Fruit fly (Drosophila melanogaster) whole organism, embryonic: ENCODE data around the gene CG10470.

Source experiments
- CG12299 ChIP-seq: fragments of 200-800 bp; sonication (Bioruptor generic); optimal IDR thresholded peaks from 2 replicates; lab custom pipeline; 2018; ENCODE audit warnings: missing biosample characterization, mild to moderate bottlenecking, missing genetic modification characterization
- CG1233 ChIP-seq: fragments of 200-800 bp; sonication (Bioruptor generic); optimal IDR thresholded peaks from 4 replicates; lab custom pipeline; 2018; ENCODE audit warnings: missing biosample characterization, mild to moderate bottlenecking, missing genetic modification characterization
- CG14860 ChIP-seq: fragments of 200-800 bp; sonication (Bioruptor generic); IDR thresholded peaks from 3 replicates; pipeline ENCODE4 v1.3.6; 2022; ENCODE audit warnings: missing biosample characterization, missing genetic modification characterization; ENCODE audit not compliant: partially characterized antibody
- CG15011 ChIP-seq: fragments of 200-800 bp; sonication (Bioruptor generic); optimal IDR thresholded peaks from 3 replicates; lab custom pipeline; 2018; ENCODE audit warnings: missing biosample characterization, mild to moderate bottlenecking, missing genetic modification characterization
- CG15073 ChIP-seq: fragments of 200-800 bp; sonication (Bioruptor generic); optimal IDR thresholded peaks from 2 replicates; lab custom pipeline; 2016; ENCODE audit warnings: missing biosample characterization, missing genetic modification characterization
- CG15479 ChIP-seq: fragments of 200-800 bp; sonication (Bioruptor generic); optimal IDR thresholded peaks from 3 replicates; lab custom pipeline; 2019; ENCODE audit warnings: missing biosample characterization, mild to moderate bottlenecking, missing genetic modification characterization, moderate library complexity
- CG16863 ChIP-seq: fragments of 200-800 bp; sonication (Bioruptor generic); optimal IDR thresholded peaks from 3 replicates; lab custom pipeline; 2016; ENCODE audit warnings: missing biosample characterization, missing genetic modification characterization
- CG17186 ChIP-seq: fragments of 200-800 bp; sonication (Bioruptor generic); optimal IDR thresholded peaks from 3 replicates; lab custom pipeline; 2017; ENCODE audit warnings: missing biosample characterization, missing genetic modification reagents, missing genetic modification characterization
- CG17385 ChIP-seq: fragments of 200-800 bp; sonication (Bioruptor generic); optimal IDR thresholded peaks from 3 replicates; lab custom pipeline; 2018; ENCODE audit warnings: missing biosample characterization, mild to moderate bottlenecking, missing genetic modification characterization
- CG17912 ChIP-seq: fragments of 200-800 bp; sonication (Bioruptor generic); optimal IDR thresholded peaks from 2 replicates; lab custom pipeline; 2018; ENCODE audit warnings: missing biosample characterization, mild to moderate bottlenecking, missing genetic modification characterization
- CG18011 ChIP-seq: fragments of 200-800 bp; sonication (Bioruptor generic); optimal IDR thresholded peaks from 2 replicates; lab custom pipeline; 2017; ENCODE audit warnings: missing biosample characterization, missing genetic modification characterization, mild to moderate bottlenecking, moderate library complexity, missing genotype
- CG18619 ChIP-seq: fragments of 200-800 bp; sonication (Bioruptor generic); optimal IDR thresholded peaks from 3 replicates; lab custom pipeline; 2017; ENCODE audit warnings: missing biosample characterization, mild to moderate bottlenecking, missing genetic modification characterization
- CG2116 ChIP-seq: fragments of 200-800 bp; sonication (Bioruptor generic); optimal IDR thresholded peaks from 3 replicates; lab custom pipeline; 2018; ENCODE audit warnings: missing biosample characterization, mild to moderate bottlenecking, missing genetic modification characterization
- CG2129 ChIP-seq: fragments of 200-800 bp; sonication (Bioruptor generic); IDR thresholded peaks from 2 replicates; pipeline ENCODE4 v1.3.6; 2022; ENCODE audit warnings: missing biosample characterization, missing genetic modification characterization; ENCODE audit not compliant: partially characterized antibody
- CG2199 ChIP-seq: fragments of 200-800 bp; sonication (Bioruptor generic); IDR thresholded peaks from 3 replicates; pipeline ENCODE4 v1.3.6; 2022; ENCODE audit warnings: missing biosample characterization, missing genetic modification characterization
- CG3838 ChIP-seq: fragments of 200-800 bp; sonication (Bioruptor generic); optimal IDR thresholded peaks from 3 replicates; lab custom pipeline; 2016; ENCODE audit warnings: missing biosample characterization, missing genetic modification characterization
- CG42726 ChIP-seq: fragments of 200-800 bp; sonication (Bioruptor generic); IDR thresholded peaks from 2 replicates; pipeline ENCODE4 v1.3.6; 2022; ENCODE audit warnings: missing biosample characterization, missing genetic modification characterization; ENCODE audit not compliant: partially characterized antibody
- CG4360 ChIP-seq: fragments of 200-800 bp; sonication (Bioruptor generic); IDR thresholded peaks from 2 replicates; pipeline ENCODE4 v1.3.6; 2022; ENCODE audit warnings: missing biosample characterization, missing genetic modification characterization
- CG5245 ChIP-seq: fragments of 200-800 bp; sonication (Bioruptor generic); optimal IDR thresholded peaks from 3 replicates; lab custom pipeline; 2016; ENCODE audit warnings: missing biosample characterization, missing genetic modification characterization
- CG6791 ChIP-seq: fragments of 200-800 bp; sonication (Bioruptor generic); IDR thresholded peaks from 3 replicates; pipeline ENCODE4 v1.3.6; 2022; ENCODE audit warnings: missing biosample characterization, missing genetic modification characterization; ENCODE audit not compliant: partially characterized antibody
- Dip3 ChIP-seq: fragments of 200-800 bp; sonication (Bioruptor generic); optimal IDR thresholded peaks from 3 replicates; lab custom pipeline; 2016; ENCODE audit warnings: missing biosample characterization, missing genetic modification characterization
- Doc3 ChIP-seq: fragments of 200-800 bp; sonication (Bioruptor generic); IDR thresholded peaks from 3 replicates; pipeline ENCODE4 v1.3.6; 2022; ENCODE audit warnings: missing biosample characterization, missing genetic modification characterization; ENCODE audit not compliant: partially characterized antibody
- Meics ChIP-seq: fragments of 200-800 bp; sonication (Bioruptor generic); optimal IDR thresholded peaks from 2 replicates; lab custom pipeline; 2017; ENCODE audit warnings: missing biosample characterization, mild to moderate bottlenecking, missing genetic modification characterization
- Mes4 ChIP-seq: fragments of 200-800 bp; sonication (Bioruptor generic); optimal IDR thresholded peaks from 2 replicates; lab custom pipeline; 2016; ENCODE audit warnings: missing biosample characterization, missing genetic modification characterization
- NC2β ChIP-seq: fragments of 200-800 bp; sonication (Bioruptor generic); optimal IDR thresholded peaks from 2 replicates; lab custom pipeline; 2016; ENCODE audit warnings: missing biosample characterization, missing genetic modification characterization
- Rfx ChIP-seq: fragments of 200-800 bp; sonication (Bioruptor generic); IDR thresholded peaks from 2 replicates; pipeline ENCODE4 v1.3.6; 2022; ENCODE audit warnings: missing biosample characterization, missing genetic modification characterization
- Side ChIP-seq: fragments of 200-800 bp; sonication (Bioruptor generic); optimal IDR thresholded peaks from 2 replicates; lab custom pipeline; 2016; ENCODE audit warnings: missing biosample characterization, missing genetic modification characterization
- Stat92E ChIP-seq, 3 experiments: fragments of >200 bp in 2 of 3; fragments of 200-800 bp in 1 of 3; sonication (Bioruptor generic) in 1 of 3; optimal IDR thresholded peaks; 2 replicates each; lab custom pipeline; 2017 to 2019; ENCODE audit warnings: missing biosample characterization in 3 of 3, missing genetic modification characterization in 3 of 3, mild to moderate bottlenecking in 1 of 3, moderate library complexity in 1 of 3
- chif ChIP-seq, 2 experiments: fragments of 200-800 bp; sonication (Bioruptor generic); optimal IDR thresholded peaks; 3 replicates each; lab custom pipeline; 2016; ENCODE audit warnings: missing biosample characterization in 2 of 2, missing genetic modification characterization in 2 of 2
- crp ChIP-seq, 2 experiments: fragments of 200-800 bp; sonication (Bioruptor generic); optimal IDR thresholded peaks; 2 replicates in 1 of 2; 3 replicates in 1 of 2; lab custom pipeline; 2017; ENCODE audit warnings: missing biosample characterization in 2 of 2, missing genetic modification characterization in 2 of 2, mild to moderate bottlenecking in 1 of 2, moderate library complexity in 1 of 2
- dysf ChIP-seq: fragments of 200-800 bp; sonication (Bioruptor generic); IDR thresholded peaks from 3 replicates; pipeline ENCODE4 v1.3.6; 2022; ENCODE audit warnings: missing biosample characterization, missing genetic modification characterization
- esg ChIP-seq: fragments of 200-800 bp; sonication (Bioruptor generic); conservative IDR thresholded peaks from 2 replicates; pipeline ENCODE4 v1.3.6; 2022; ENCODE audit warnings: missing biosample characterization, missing genetic modification characterization
- fd64A ChIP-seq: fragments of 200-800 bp; sonication (Bioruptor generic); optimal IDR thresholded peaks from 3 replicates; lab custom pipeline; 2018; ENCODE audit warnings: missing biosample characterization, mild to moderate bottlenecking, missing genetic modification characterization
- hb ChIP-seq: fragments of 200-800 bp; sonication (Bioruptor generic); IDR thresholded peaks from 3 replicates; pipeline ENCODE4 v1.3.6; 2022; ENCODE audit warnings: missing biosample characterization, missing genetic modification characterization; ENCODE audit not compliant: partially characterized antibody
- hbn ChIP-seq: fragments of 200-800 bp; sonication (Bioruptor generic); IDR thresholded peaks from 2 replicates; pipeline ENCODE4 v1.3.6; 2022; ENCODE audit warnings: missing biosample characterization, missing genetic modification characterization; ENCODE audit not compliant: partially characterized antibody
- hth ChIP-seq: fragments of >200 bp; optimal IDR thresholded peaks from 2 replicates; lab custom pipeline; 2017; ENCODE audit warnings: inconsistent platforms
- inv ChIP-seq: fragments of 200-800 bp; sonication (Bioruptor generic); IDR thresholded peaks from 2 replicates; pipeline ENCODE4 v1.3.6; 2022; ENCODE audit warnings: missing biosample characterization, missing genetic modification characterization; ENCODE audit not compliant: partially characterized antibody
- jing ChIP-seq: fragments of 200-800 bp; sonication (Bioruptor generic); optimal IDR thresholded peaks from 2 replicates; lab custom pipeline; 2018; ENCODE audit warnings: missing biosample characterization, mild to moderate bottlenecking, missing genetic modification characterization
- klu ChIP-seq: fragments of 200-800 bp; sonication (Bioruptor generic); IDR thresholded peaks from 2 replicates; pipeline ENCODE4 v1.3.6; 2022; ENCODE audit warnings: missing biosample characterization, missing genetic modification characterization
- lab ChIP-seq: fragments of 200-800 bp; sonication (Bioruptor generic); optimal IDR thresholded peaks from 3 replicates; lab custom pipeline; 2017; ENCODE audit warnings: missing biosample characterization, missing genetic modification characterization, mild to moderate bottlenecking, moderate library complexity, missing genetic modification reagents
- lilli ChIP-seq: fragments of 200-800 bp; sonication (Bioruptor generic); optimal IDR thresholded peaks from 3 replicates; lab custom pipeline; 2016; ENCODE audit warnings: missing biosample characterization, missing genetic modification characterization
- nerfin-1 ChIP-seq: fragments of 200-800 bp; sonication (Bioruptor generic); optimal IDR thresholded peaks from 3 replicates; lab custom pipeline; 2019; ENCODE audit warnings: missing biosample characterization, mild to moderate bottlenecking, missing genetic modification characterization, moderate library complexity
- nmo ChIP-seq: fragments of 200-800 bp; sonication (Bioruptor generic); optimal IDR thresholded peaks from 2 replicates; lab custom pipeline; 2018; ENCODE audit warnings: missing biosample characterization, mild to moderate bottlenecking, missing genetic modification characterization, moderate library complexity
- odd ChIP-seq: fragments of 200-800 bp; sonication (Bioruptor generic); optimal IDR thresholded peaks from 2 replicates; lab custom pipeline; 2017; ENCODE audit warnings: missing biosample characterization, mild to moderate bottlenecking, missing genetic modification characterization
- phol ChIP-seq: fragments of 200-800 bp; sonication (Bioruptor generic); optimal IDR thresholded peaks from 3 replicates; lab custom pipeline; 2018; ENCODE audit warnings: missing biosample characterization, mild to moderate bottlenecking, missing genetic modification characterization, moderate library complexity
- repo ChIP-seq: fragments of 200-800 bp; sonication (Bioruptor generic); optimal IDR thresholded peaks from 2 replicates; lab custom pipeline; 2016; ENCODE audit warnings: missing biosample characterization, missing genetic modification characterization
- sc ChIP-seq, 3 experiments: fragments of >200 bp in 2 of 3; fragments of 200-800 bp in 1 of 3; sonication (Bioruptor generic) in 1 of 3; optimal IDR thresholded peaks; 2 replicates in 2 of 3; 3 replicates in 1 of 3; lab custom pipeline; 2017; ENCODE audit warnings: mild to moderate bottlenecking in 1 of 3, missing biosample characterization in 1 of 3, missing genetic modification characterization in 1 of 3, missing genetic modification reagents in 1 of 3
- sens ChIP-seq: fragments of 200-800 bp; sonication (Bioruptor generic); peaks from one replicate; lab custom pipeline; 2016; ENCODE audit warnings: missing biosample characterization, missing genetic modification characterization
- sim ChIP-seq: fragments of 200-800 bp; sonication (Bioruptor generic); IDR thresholded peaks from 2 replicates; pipeline ENCODE4 v1.3.6; 2022; ENCODE audit warnings: missing biosample characterization, missing genetic modification characterization

Gene CG10470

dm6 chr2L:19033288-19033687, 15.6 kb upstream of the CG10470 start, which contains the start of gene hook (continued):
- TF ChIP-seq CG16863 (GFP tag; lab: Kevin White, UChicago), result no peak
- TF ChIP-seq Dip3 (GFP tag; lab: Kevin White, UChicago), result no peak
- peak; percentile 60 for TF ChIP-seq CG2116 (GFP tag; lab: Kevin White, UChicago)
- no peak for TF ChIP-seq CG15011 (GFP tag; lab: Kevin White, UChicago)
- TF ChIP-seq CG1233 (GFP tag; lab: Kevin White, UChicago), result no peak
- peak; percentile 6 for TF ChIP-seq CG17385 (GFP tag; lab: Kevin White, UChicago)
- peak; percentile 2 for TF ChIP-seq phol
- TF ChIP-seq lilli (GFP tag; lab: Kevin White, UChicago), result no peak
- peak; percentile 63 for TF ChIP-seq CG14860 (GFP tag; lab: Robert Waterston, UW)
- no peak for TF ChIP-seq klu (GFP tag; lab: Robert Waterston, UW)
- no peak for TF ChIP-seq CG3838
- peak; percentile 63 for TF ChIP-seq CG2129 (GFP tag; lab: Robert Waterston, UW)
- TF ChIP-seq CG2199 (GFP tag; lab: Robert Waterston, UW), result no peak
- TF ChIP-seq CG15479 (GFP tag; lab: Kevin White, UChicago), result no peak
- TF ChIP-seq fd64A (GFP tag; lab: Kevin White, UChicago), result no peak
- TF ChIP-seq crp (GFP tag; optimal IDR thresholded peaks at IDR 0.05; lab: Kevin White, UChicago), result peak in 1 of 2 experiments; percentile 76
- no peak for TF ChIP-seq Side (GFP tag; lab: Kevin White, UChicago)
- TF ChIP-seq sc (optimal IDR thresholded peaks at IDR 0.05; lab: Kevin White, UChicago), result no peak
- TF ChIP-seq sc (GFP tag; optimal IDR thresholded peaks at IDR 0.05; lab: Kevin White, UChicago), result no peak
- peak; percentile 84 for TF ChIP-seq CG6791
- no peak for TF ChIP-seq jing (GFP tag; lab: Kevin White, UChicago)
- no peak for TF ChIP-seq dysf (GFP tag; lab: Robert Waterston, UW)
- TF ChIP-seq nmo (GFP tag; lab: Kevin White, UChicago), result peak; percentile 8
- no peak for TF ChIP-seq CG5245 (GFP tag; lab: Kevin White, UChicago)
- TF ChIP-seq CG17912, result no peak
- no peak for TF ChIP-seq odd (GFP tag; lab: Kevin White, UChicago)
- no peak for TF ChIP-seq CG18619 (GFP tag; lab: Kevin White, UChicago)
- peak; percentile 55; the same call in 1 of the 2 replicates for TF ChIP-seq CG42726 (GFP tag; lab: Robert Waterston, UW)
- peak; percentile 67; the same call in 2 of the 3 replicates for TF ChIP-seq hb
- TF ChIP-seq lab, result no peak
- 0 out of 2 replicates have a peak, but pooled peaks have one; percentile 14 for TF ChIP-seq Rfx (GFP tag; lab: Robert Waterston, UW)
- TF ChIP-seq Meics (GFP tag; lab: Kevin White, UChicago), result no peak
- no peak for TF ChIP-seq sens (GFP tag; lab: Kevin White, UChicago)
- no peak for TF ChIP-seq chif (GFP tag; optimal IDR thresholded peaks at IDR 0.05; lab: Kevin White, UChicago)
- no peak for TF ChIP-seq CG18011 (GFP tag; lab: Kevin White, UChicago)
- no peak for TF ChIP-seq repo (GFP tag; lab: Kevin White, UChicago)
- TF ChIP-seq Mes4 (GFP tag; lab: Kevin White, UChicago), result no peak
- TF ChIP-seq hth, result no peak
- TF ChIP-seq CG12299 (tag; lab: Kevin White, UChicago), result no peak
- TF ChIP-seq CG17186 (GFP tag; lab: Kevin White, UChicago), result no peak
- no peak for TF ChIP-seq sim (GFP tag; lab: Robert Waterston, UW)
- peak; percentile 75 for TF ChIP-seq hbn
- TF ChIP-seq inv (GFP tag; lab: Robert Waterston, UW), result peak; percentile 67
- TF ChIP-seq Stat92E (GFP tag; optimal IDR thresholded peaks at IDR 0.05; lab: Kevin White, UChicago), result no peak
- no peak for TF ChIP-seq CG15073 (GFP tag; lab: Kevin White, UChicago)
- no peak for TF ChIP-seq esg (GFP tag; lab: Robert Waterston, UW)
- TF ChIP-seq CG4360 (GFP tag; lab: Robert Waterston, UW), result no peak
- no peak for TF ChIP-seq NC2β
- TF ChIP-seq Doc3 (GFP tag; lab: Robert Waterston, UW), result peak; percentile 84
- no peak for TF ChIP-seq nerfin-1 (tag; lab: Kevin White, UChicago)
